Worm (Caenorhabditis elegans): ENCODE measurements around the gene C25F9.15.

Gene C25F9.15

DNA sequence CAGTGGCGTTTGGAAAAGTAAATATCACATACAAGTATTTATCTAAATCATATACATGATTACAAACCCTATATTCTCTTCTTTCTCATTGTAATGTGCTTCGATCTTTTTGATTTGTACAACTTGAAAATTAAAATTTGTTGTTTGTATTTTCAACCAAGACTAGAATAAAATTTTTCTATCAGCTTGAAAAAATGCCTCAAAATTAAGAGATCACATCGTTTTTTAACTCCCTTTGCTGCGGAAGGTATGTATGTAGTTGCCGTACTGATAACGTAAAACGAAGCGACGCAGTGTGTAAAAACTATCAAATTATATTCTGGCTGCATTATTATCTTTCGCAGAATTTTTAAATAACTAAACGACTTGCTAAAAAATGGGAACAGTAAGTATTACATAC, at the start of gene C25F9.15:
C25F9.15 (plus strand) TSS at position 301 of the 400 bp plus-strand sequence.
- TF ChIP-seq cog-1 (tag; optimal IDR thresholded peaks at IDR 0.05) = no peak
- TF ChIP-seq T22C8.4 (GFP tag; IDR thresholded peaks at IDR 0.05) = no peak

DNA sequence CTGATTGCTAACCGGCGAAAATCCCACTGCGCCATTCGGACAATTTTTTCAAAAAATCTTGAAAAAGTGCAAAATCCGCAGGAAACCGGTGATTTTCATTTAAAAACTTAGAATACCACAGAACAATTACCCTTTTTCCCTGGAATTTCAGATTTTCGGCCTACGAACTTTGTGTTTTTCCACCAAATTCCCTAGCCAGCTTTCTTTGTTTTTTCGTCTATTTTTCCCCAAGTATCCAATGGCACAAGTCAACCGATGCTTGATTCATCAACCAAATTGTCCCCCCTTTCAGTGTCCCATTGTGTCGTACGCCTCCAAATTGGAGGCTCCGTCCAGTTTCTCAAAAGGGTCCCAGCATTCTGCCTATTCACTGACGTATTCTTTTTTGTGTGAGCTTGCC, 47.7 kb upstream of the C25F9.15 start, which contains the start of gene Y43F8A.1:
Y43F8A.1 (plus strand) TSS at position 301 of the 400 bp plus-strand sequence.
- TF ChIP-seq klf-2 (GFP tag; conservative IDR thresholded peaks at IDR 0.05) (no peak), ztf-29 (GFP tag; IDR thresholded peaks at IDR 0.05) (no peak), flt-1 (GFP tag; IDR thresholded peaks at IDR 0.05) (no peak), tab-1 (GFP tag; IDR thresholded peaks at IDR 0.05) (no peak), ref-1 (GFP tag; conservative IDR thresholded peaks at IDR 0.05) (no peak), cog-1 (tag; optimal IDR thresholded peaks at IDR 0.05) (no peak), ztf-23 (GFP tag; IDR thresholded peaks at IDR 0.05) (no peak), med-1 (GFP tag; optimal IDR thresholded peaks at IDR 0.05; ENCODE audit: insufficient read depth) (no peak), T22C8.4 (GFP tag; IDR thresholded peaks at IDR 0.05) (no peak)

DNA sequence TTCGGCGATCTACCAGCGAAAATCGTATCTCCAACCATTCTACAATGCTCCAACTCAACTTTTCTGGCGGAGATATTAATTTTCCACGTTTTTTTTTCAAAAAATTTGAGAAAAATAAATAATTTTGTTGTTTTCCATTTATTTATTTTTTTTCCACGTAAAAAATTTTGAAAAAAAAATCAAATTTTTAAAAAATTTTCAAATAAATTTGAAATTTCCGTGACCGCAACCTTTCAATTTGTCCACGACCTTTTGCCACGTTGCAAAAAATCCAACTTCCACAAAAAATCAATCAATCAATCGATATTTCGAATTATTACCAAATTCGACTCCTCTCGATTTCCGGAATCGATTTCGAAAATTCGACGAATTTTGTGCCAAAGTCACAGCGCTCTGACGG, 46.7 kb upstream of the C25F9.15 start, which contains the start of gene Y43F8A.2:
Y43F8A.2 (plus strand) TSS at position 301 of the 400 bp plus-strand sequence.
- TF ChIP-seq ztf-23 (GFP tag; IDR thresholded peaks at IDR 0.05) (no peak), T22C8.4 (GFP tag; IDR thresholded peaks at IDR 0.05) (peak; percentile 10; the same call in 1 of the 2 replicates)

DNA sequence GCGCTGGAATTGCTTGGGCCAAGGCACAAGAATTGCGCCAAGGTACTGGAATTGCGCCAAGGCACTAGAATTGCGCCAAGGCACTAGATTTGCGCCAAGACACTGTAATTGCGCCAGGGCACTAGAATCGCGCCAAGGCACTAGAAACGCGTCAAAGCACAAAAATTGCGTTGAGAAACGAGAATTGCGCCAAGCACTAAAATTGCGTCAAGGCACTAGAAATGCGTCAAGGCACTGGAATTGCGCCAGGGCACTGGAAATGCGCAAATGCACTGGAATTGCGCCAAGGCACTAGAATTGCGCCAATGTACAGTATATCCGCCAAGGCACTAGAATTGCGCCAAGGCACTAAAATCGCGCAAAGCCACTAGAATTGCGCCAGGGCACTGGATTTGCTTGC, 46.2 kb upstream of the C25F9.15 start:
- TF ChIP-seq klf-2 (GFP tag; conservative IDR thresholded peaks at IDR 0.05) (no peak), T22C8.4 (GFP tag; IDR thresholded peaks at IDR 0.05) (0 out of 2 replicates have a peak, but pooled peaks have one; percentile 3)

- no peak for TF ChIP-seq klf-2 (GFP tag; conservative IDR thresholded peaks at IDR 0.05)
- no peak for TF ChIP-seq cog-1 (tag; optimal IDR thresholded peaks at IDR 0.05)
- TF ChIP-seq ztf-29 (GFP tag; IDR thresholded peaks at IDR 0.05) = no peak
- TF ChIP-seq ref-1 (GFP tag; conservative IDR thresholded peaks at IDR 0.05) = no peak
- no peak for TF ChIP-seq ztf-23 (GFP tag; IDR thresholded peaks at IDR 0.05)
- TF ChIP-seq flt-1 (GFP tag; IDR thresholded peaks at IDR 0.05) = no peak
- TF ChIP-seq tab-1 (GFP tag; IDR thresholded peaks at IDR 0.05) = no peak
- TF ChIP-seq T22C8.4 (GFP tag; IDR thresholded peaks at IDR 0.05) = no peak
- TF ChIP-seq med-1 (GFP tag; optimal IDR thresholded peaks at IDR 0.05; ENCODE audit: insufficient read depth) = no peak
Measured at ce11 chrV:19377014-19377494, 40.9 kb upstream of the C25F9.15 start, which contains the start of gene nceh-1. TSS of gene nceh-1 (plus strand) at chrV:19377444.

ce11 chrV:19380968-19381367, 37.0 kb upstream of the C25F9.15 start, which contains the start of gene srw-84:
TSS of gene srw-84 (plus strand) at chrV:19381268.
- TF ChIP-seq tab-1 (GFP tag; IDR thresholded peaks at IDR 0.05) (no peak), ref-1 (GFP tag; conservative IDR thresholded peaks at IDR 0.05) (no peak), T22C8.4 (GFP tag; IDR thresholded peaks at IDR 0.05) (no peak), ztf-23 (GFP tag; IDR thresholded peaks at IDR 0.05) (no peak), klf-2 (GFP tag; conservative IDR thresholded peaks at IDR 0.05) (no peak), ztf-29 (GFP tag; IDR thresholded peaks at IDR 0.05) (no peak), flt-1 (GFP tag; IDR thresholded peaks at IDR 0.05) (no peak), med-1 (GFP tag; optimal IDR thresholded peaks at IDR 0.05; ENCODE audit: insufficient read depth) (no peak), cog-1 (tag; optimal IDR thresholded peaks at IDR 0.05) (no peak)

DNA sequence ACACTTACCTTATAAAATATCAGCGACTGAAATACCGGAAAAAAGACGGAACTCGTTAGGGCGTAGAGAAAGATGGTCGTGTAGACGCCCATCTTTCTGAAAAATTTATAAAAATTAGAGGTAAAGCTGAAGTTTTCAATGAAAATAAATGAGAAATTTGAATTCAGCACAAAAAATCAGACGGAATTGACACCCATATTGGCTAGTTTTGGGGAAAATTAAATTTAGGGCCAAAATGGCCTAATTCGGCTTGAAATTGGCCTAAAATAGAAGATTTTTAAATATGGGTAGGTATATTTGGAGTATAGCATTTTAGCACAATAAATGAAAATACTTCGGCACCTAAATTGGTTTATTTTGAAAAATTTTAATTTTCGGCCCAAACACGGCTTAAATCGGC, 27.9 kb upstream of the C25F9.15 start, which contains the start of gene slcr-46.2:
slcr-46.2 (minus strand) TSS at position 101 of the 400 bp plus-strand sequence.
- TF ChIP-seq med-1 (GFP tag; optimal IDR thresholded peaks at IDR 0.05; ENCODE audit: insufficient read depth) (no peak), ztf-29 (GFP tag; IDR thresholded peaks at IDR 0.05) (no peak), flt-1 (GFP tag; IDR thresholded peaks at IDR 0.05) (no peak), klf-2 (GFP tag; conservative IDR thresholded peaks at IDR 0.05) (no peak), T22C8.4 (GFP tag; IDR thresholded peaks at IDR 0.05) (no peak), tab-1 (GFP tag; IDR thresholded peaks at IDR 0.05) (no peak), ref-1 (GFP tag; conservative IDR thresholded peaks at IDR 0.05) (no peak), ztf-23 (GFP tag; IDR thresholded peaks at IDR 0.05) (no peak), cog-1 (tag; optimal IDR thresholded peaks at IDR 0.05) (no peak)

- TF ChIP-seq ref-1 (GFP tag; conservative IDR thresholded peaks at IDR 0.05) = no peak
- TF ChIP-seq tab-1 (GFP tag; IDR thresholded peaks at IDR 0.05) = no peak
- TF ChIP-seq T22C8.4 (GFP tag; IDR thresholded peaks at IDR 0.05) = no peak
- TF ChIP-seq klf-2 (GFP tag; conservative IDR thresholded peaks at IDR 0.05) = no peak
- TF ChIP-seq cog-1 (tag; optimal IDR thresholded peaks at IDR 0.05) = no peak
- no peak for TF ChIP-seq med-1 (GFP tag; optimal IDR thresholded peaks at IDR 0.05; ENCODE audit: insufficient read depth)
- no peak for TF ChIP-seq flt-1 (GFP tag; IDR thresholded peaks at IDR 0.05)
- no peak for TF ChIP-seq ztf-29 (GFP tag; IDR thresholded peaks at IDR 0.05)
- no peak for TF ChIP-seq ztf-23 (GFP tag; IDR thresholded peaks at IDR 0.05)
Measured at ce11 chrV:19391242-19391641, 26.7 kb upstream of the C25F9.15 start.

DNA sequence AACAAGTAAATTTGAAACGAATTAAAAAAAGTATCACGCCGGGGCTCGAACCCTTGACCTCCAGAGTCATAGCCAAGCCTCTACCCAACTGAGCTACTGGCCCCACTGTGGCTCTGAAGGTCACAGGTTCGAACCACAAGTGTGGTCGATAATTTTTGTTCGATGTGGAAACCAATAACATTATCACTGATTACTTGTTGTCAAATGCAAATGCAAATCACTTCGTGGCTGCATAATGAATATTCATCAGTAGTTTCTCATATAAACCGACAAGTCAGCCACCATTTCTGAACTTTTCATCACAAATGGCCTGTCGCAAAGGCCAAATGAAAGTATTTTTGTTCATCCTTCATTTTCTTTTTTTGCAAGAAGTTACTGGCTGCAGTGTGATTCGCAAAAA, 23.2 kb upstream of the C25F9.15 start, which contains the start of gene C25F9.8:
C25F9.8 (plus strand) TSS at position 301 of the 400 bp plus-strand sequence.
- TF ChIP-seq flt-1 (GFP tag; IDR thresholded peaks at IDR 0.05) = no peak
- no peak for TF ChIP-seq med-1 (GFP tag; optimal IDR thresholded peaks at IDR 0.05; ENCODE audit: insufficient read depth)

ce11 chrV:19396576-19397313, 21.2 kb upstream of the C25F9.15 start:
- TF ChIP-seq tab-1 (GFP tag; IDR thresholded peaks at IDR 0.05) (no peak), cog-1 (tag; optimal IDR thresholded peaks at IDR 0.05) (no peak), ztf-29 (GFP tag; IDR thresholded peaks at IDR 0.05) (no peak), ztf-23 (GFP tag; IDR thresholded peaks at IDR 0.05) (no peak), flt-1 (GFP tag; IDR thresholded peaks at IDR 0.05) (no peak), klf-2 (GFP tag; conservative IDR thresholded peaks at IDR 0.05) (no peak), T22C8.4 (GFP tag; IDR thresholded peaks at IDR 0.05) (no peak), med-1 (GFP tag; optimal IDR thresholded peaks at IDR 0.05; ENCODE audit: insufficient read depth) (no peak), ref-1 (GFP tag; conservative IDR thresholded peaks at IDR 0.05) (no peak)

Measured in whole organism, midembryonic.